Worm (Caenorhabditis elegans) whole organism, L3 larva: ENCODE measurements around the gene clec-263.

ENCODE experiments used
- elt-2 ChIP-seq: sonication (generic microtip); optimal IDR thresholded peaks from 2 replicates; lab custom pipeline; 2016; ENCODE audit warnings: missing genetic modification reagents, mild to moderate bottlenecking, missing genetic modification characterization, missing compliant biosample characterization
- mdl-1 ChIP-seq: fragments of 150-350 bp; optimal IDR thresholded peaks from 2 replicates; lab custom pipeline; 2014; ENCODE audit warnings: missing biosample characterization, missing genetic modification characterization
- nhr-23 ChIP-seq: fragments of 150-350 bp; optimal IDR thresholded peaks from 2 replicates; lab custom pipeline; 2014; ENCODE audit warnings: missing biosample characterization, missing genetic modification reagents, missing genetic modification characterization
- pqm-1 ChIP-seq: fragments of 150-350 bp; optimal IDR thresholded peaks from 2 replicates; lab custom pipeline; 2017; ENCODE audit warnings: missing biosample characterization, missing genetic modification characterization, inconsistent platforms
- snpc-4 ChIP-seq: fragments of 150-350 bp; optimal IDR thresholded peaks from 2 replicates; lab custom pipeline; 2014; ENCODE audit warnings: missing biosample characterization, missing genetic modification characterization
- unc-62 ChIP-seq: fragments of 150-350 bp; sonication (generic microtip); optimal IDR thresholded peaks from 4 replicates; lab custom pipeline; 2014; ENCODE audit warnings: missing biosample characterization, missing genetic modification reagents, missing genetic modification characterization
- zag-1 ChIP-seq: fragments of 150-350 bp; optimal IDR thresholded peaks from 2 replicates; lab custom pipeline; 2014; ENCODE audit warnings: missing biosample characterization, missing genetic modification characterization
- ztf-4 ChIP-seq: fragments of 150-350 bp; optimal IDR thresholded peaks from 2 replicates; lab custom pipeline; 2014; ENCODE audit warnings: missing biosample characterization, missing genetic modification characterization

DNA sequence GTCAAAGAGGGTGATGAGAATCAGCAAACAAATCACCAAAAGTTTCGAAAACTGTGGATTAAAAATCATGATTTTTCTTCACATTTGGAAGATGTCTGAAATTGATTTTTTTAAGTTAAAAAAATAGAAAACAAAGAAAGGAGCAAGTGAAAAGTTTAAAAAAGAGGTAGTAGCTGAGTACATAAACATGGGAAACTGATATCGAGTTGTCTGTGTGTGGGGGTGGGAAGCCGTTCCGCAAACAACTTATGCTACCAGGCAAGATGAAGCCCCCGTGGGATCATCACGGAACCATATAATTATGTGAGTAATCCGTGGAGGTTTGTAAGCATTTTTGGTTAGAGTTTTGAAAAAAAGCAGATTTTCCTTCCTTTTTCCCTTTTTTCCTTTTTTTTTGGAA is 23.3 kb upstream of the clec-263 start, which contains the start of gene Y38H6C.20:
- TF ChIP-seq nhr-23 (tag; lab: Kevin White, UChicago) (no peak), mdl-1 (tag; lab: Kevin White, UChicago) (no peak), zag-1 (tag; lab: Kevin White, UChicago) (no peak), unc-62 (GFP tag; lab: Kevin White, UChicago) (no peak), elt-2 (tag; lab: Kevin White, UChicago) (no peak), snpc-4 (tag; lab: Kevin White, UChicago) (no peak), pqm-1 (tag; lab: Kevin White, UChicago) (no peak), ztf-4 (tag; lab: Kevin White, UChicago) (no peak)
